Fruit fly (Drosophila melanogaster) whole organism, pupa: ENCODE measurements around the gene anchor.

Source experiments
- CG10348 ChIP-seq: fragments of 200-800 bp; sonication (Bioruptor generic); IDR thresholded peaks from 2 replicates; pipeline ENCODE4 v1.3.6; 2022; ENCODE audit warnings: missing biosample characterization, missing genetic modification characterization
- CG12605 ChIP-seq: fragments of 200-800 bp; sonication (Bioruptor generic); IDR thresholded peaks from 2 replicates; pipeline ENCODE4 v1.3.6; 2022; ENCODE audit warnings: missing biosample characterization, missing genetic modification characterization
- CG13204 ChIP-seq: fragments of 200-800 bp; sonication (Bioruptor generic); optimal IDR thresholded peaks from 2 replicates; lab custom pipeline; 2018; ENCODE audit warnings: missing biosample characterization, mild to moderate bottlenecking, missing genetic modification characterization, moderate library complexity
- CG14655 ChIP-seq: fragments of 200-800 bp; sonication (Bioruptor generic); optimal IDR thresholded peaks from 3 replicates; lab custom pipeline; 2017; ENCODE audit warnings: mild to moderate bottlenecking, missing biosample characterization, missing genetic modification reagents, missing genetic modification characterization
- CG15710 ChIP-seq: fragments of 200-800 bp; sonication (Bioruptor generic); optimal IDR thresholded peaks from 2 replicates; lab custom pipeline; 2018; ENCODE audit warnings: missing biosample characterization, mild to moderate bottlenecking, missing genetic modification characterization, moderate library complexity
- CG17806 ChIP-seq: fragments of 200-800 bp; sonication (Bioruptor generic); optimal IDR thresholded peaks from 2 replicates; lab custom pipeline; 2018; ENCODE audit warnings: missing biosample characterization, mild to moderate bottlenecking, missing genetic modification characterization, moderate library complexity
- CG32121 ChIP-seq: fragments of 200-800 bp; sonication (Bioruptor generic); IDR thresholded peaks from 2 replicates; pipeline ENCODE4 v1.3.6; 2022; ENCODE audit warnings: missing biosample characterization, missing genetic modification characterization
- CG34367 ChIP-seq: fragments of 200-800 bp; sonication (Bioruptor generic); optimal IDR thresholded peaks from 2 replicates; lab custom pipeline; 2018; ENCODE audit warnings: missing biosample characterization, mild to moderate bottlenecking, missing genetic modification characterization
- CG4496 ChIP-seq: fragments of 200-800 bp; sonication (Bioruptor generic); IDR thresholded peaks from 3 replicates; pipeline ENCODE4 v1.3.6; 2022; ENCODE audit warnings: missing biosample characterization, missing genetic modification characterization
- CG8159 ChIP-seq: fragments of 200-800 bp; sonication (Bioruptor generic); optimal IDR thresholded peaks from 3 replicates; lab custom pipeline; 2018; ENCODE audit warnings: missing biosample characterization, mild to moderate bottlenecking, missing genetic modification characterization, moderate library complexity
- CG8301 ChIP-seq: fragments of 200-800 bp; sonication (Bioruptor generic); optimal IDR thresholded peaks from 2 replicates; lab custom pipeline; 2018; ENCODE audit warnings: missing biosample characterization, mild to moderate bottlenecking, missing genetic modification characterization
- CG9948 ChIP-seq: fragments of 200-800 bp; sonication (Bioruptor generic); optimal IDR thresholded peaks from 2 replicates; lab custom pipeline; 2018; ENCODE audit warnings: missing biosample characterization, mild to moderate bottlenecking, missing genetic modification characterization, moderate library complexity
- D1 ChIP-seq: fragments of 200-800 bp; sonication (Bioruptor generic); optimal IDR thresholded peaks from 2 replicates; lab custom pipeline; 2018; ENCODE audit warnings: missing biosample characterization, mild to moderate bottlenecking, missing genetic modification characterization, moderate library complexity
- EcR ChIP-seq: fragments of 200-800 bp; sonication (Bioruptor generic); optimal IDR thresholded peaks from 3 replicates; lab custom pipeline; 2019; ENCODE audit warnings: missing biosample characterization, missing genetic modification characterization, mild to moderate bottlenecking, moderate library complexity, missing genetic modification reagents
- Ets98B ChIP-seq: fragments of 200-800 bp; sonication (Bioruptor generic); IDR thresholded peaks from 2 replicates; pipeline ENCODE4 v1.3.6; 2022; ENCODE audit warnings: missing biosample characterization, missing genetic modification characterization
- Pif1A ChIP-seq: fragments of 200-800 bp; sonication (Bioruptor generic); optimal IDR thresholded peaks from 3 replicates; lab custom pipeline; 2016; ENCODE audit warnings: missing biosample characterization, missing genetic modification characterization
- Pif1B ChIP-seq: fragments of 200-800 bp; sonication (Bioruptor generic); optimal IDR thresholded peaks from 3 replicates; lab custom pipeline; 2016; ENCODE audit warnings: missing biosample characterization, missing genetic modification characterization
- Snoo ChIP-seq: fragments of 200-800 bp; sonication (Bioruptor generic); optimal IDR thresholded peaks from 3 replicates; lab custom pipeline; 2017; ENCODE audit warnings: missing biosample characterization, mild to moderate bottlenecking, missing genetic modification characterization, inconsistent platforms
- fd96Ca ChIP-seq: fragments of 200-800 bp; sonication (Bioruptor generic); IDR thresholded peaks from 3 replicates; pipeline ENCODE4 v1.3.6; 2022; ENCODE audit warnings: missing biosample characterization, missing genetic modification characterization
- gl ChIP-seq: fragments of 200-800 bp; sonication (Bioruptor generic); optimal IDR thresholded peaks from 2 replicates; lab custom pipeline; 2018; ENCODE audit warnings: missing biosample characterization, mild to moderate bottlenecking, missing genetic modification characterization
- rn ChIP-seq: fragments of 200-800 bp; sonication (Bioruptor generic); IDR thresholded peaks from 2 replicates; pipeline ENCODE4 v1.3.6; 2022; ENCODE audit warnings: missing biosample characterization, missing genetic modification characterization

The anchor gene

DNA sequence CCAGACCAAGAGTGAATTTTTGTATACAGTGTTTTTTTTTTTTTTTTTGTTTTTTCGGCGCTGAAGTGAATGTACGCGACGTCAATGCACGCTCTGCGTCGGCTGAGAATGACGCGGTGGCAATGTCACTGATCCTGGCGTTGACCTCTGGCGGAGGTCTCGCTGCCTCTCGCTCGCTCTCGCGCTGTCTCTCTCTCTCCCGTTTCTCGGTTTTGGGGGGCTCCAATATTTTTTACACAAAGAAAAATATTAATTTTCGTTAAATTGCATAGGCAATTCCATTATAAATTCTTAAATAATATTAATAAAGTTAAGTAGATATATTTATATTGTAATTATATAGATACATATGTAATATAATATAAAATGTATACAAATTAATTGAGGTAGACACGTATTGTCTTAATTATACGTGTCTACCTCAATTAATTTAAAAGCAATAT is 8.3 kb upstream of the anchor start:
- TF ChIP-seq CG34367 (tag; lab: Kevin White, UChicago): no peak
- TF ChIP-seq D1 (tag; lab: Kevin White, UChicago): no peak
- no peak for TF ChIP-seq gl (tag; lab: Kevin White, UChicago)
- no peak for TF ChIP-seq Pif1B (GFP tag; lab: Kevin White, UChicago)
- no peak for TF ChIP-seq CG8301
- TF ChIP-seq Ets98B: no peak
- TF ChIP-seq CG13204 (GFP tag; lab: Kevin White, UChicago): no peak
- no peak for TF ChIP-seq rn
- peak; percentile 26 for TF ChIP-seq EcR (GFP tag; lab: Kevin White, UChicago)
- TF ChIP-seq CG8159 (tag; lab: Kevin White, UChicago): no peak
- TF ChIP-seq CG4496 (GFP tag; lab: Robert Waterston, UW): no peak
- no peak for TF ChIP-seq CG9948 (tag; lab: Kevin White, UChicago)
- TF ChIP-seq CG12605 (GFP tag; lab: Robert Waterston, UW): no peak
- TF ChIP-seq CG32121 (GFP tag; lab: Robert Waterston, UW): no peak
- TF ChIP-seq CG14655: no peak
- TF ChIP-seq CG15710: no peak
- TF ChIP-seq CG17806 (tag; lab: Kevin White, UChicago): no peak
- TF ChIP-seq Snoo (tag; lab: Kevin White, UChicago): peak; percentile 18

DNA sequence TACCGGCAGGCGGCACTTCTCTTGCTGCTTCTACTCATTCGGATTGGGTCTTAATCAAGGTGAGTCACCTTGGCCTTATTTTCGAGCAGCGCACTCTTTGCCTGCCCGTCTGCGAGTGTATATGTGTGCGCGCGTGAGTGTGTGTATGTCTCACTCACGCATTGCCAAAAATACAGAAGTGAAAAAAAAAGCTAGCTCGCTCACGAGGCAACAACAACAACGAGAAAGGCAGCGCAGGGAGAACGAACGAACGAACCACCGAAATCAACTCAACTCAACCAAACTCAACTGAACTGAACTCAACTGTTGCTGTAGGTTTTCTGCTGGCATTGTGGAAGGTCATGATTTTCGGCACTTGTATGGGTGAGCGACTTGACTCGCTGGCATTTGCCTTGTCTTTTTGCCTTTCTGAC is 7.6 kb upstream of the anchor start:
- TF ChIP-seq CG8301: no peak
- no peak for TF ChIP-seq CG32121 (GFP tag; lab: Robert Waterston, UW)
- 0 out of 3 replicates have a peak, but pooled peaks have one; percentile 36 for TF ChIP-seq fd96Ca (GFP tag; lab: Robert Waterston, UW)
- no peak for TF ChIP-seq CG12605 (GFP tag; lab: Robert Waterston, UW)
- TF ChIP-seq CG9948 (tag; lab: Kevin White, UChicago): no peak
- no peak for TF ChIP-seq Pif1B (GFP tag; lab: Kevin White, UChicago)
- TF ChIP-seq CG4496 (GFP tag; lab: Robert Waterston, UW): no peak
- no peak for TF ChIP-seq CG34367 (tag; lab: Kevin White, UChicago)
- TF ChIP-seq Ets98B: no peak
- no peak for TF ChIP-seq CG8159 (tag; lab: Kevin White, UChicago)
- TF ChIP-seq Pif1A: no peak
- peak; percentile 32 for TF ChIP-seq EcR (GFP tag; lab: Kevin White, UChicago)

DNA sequence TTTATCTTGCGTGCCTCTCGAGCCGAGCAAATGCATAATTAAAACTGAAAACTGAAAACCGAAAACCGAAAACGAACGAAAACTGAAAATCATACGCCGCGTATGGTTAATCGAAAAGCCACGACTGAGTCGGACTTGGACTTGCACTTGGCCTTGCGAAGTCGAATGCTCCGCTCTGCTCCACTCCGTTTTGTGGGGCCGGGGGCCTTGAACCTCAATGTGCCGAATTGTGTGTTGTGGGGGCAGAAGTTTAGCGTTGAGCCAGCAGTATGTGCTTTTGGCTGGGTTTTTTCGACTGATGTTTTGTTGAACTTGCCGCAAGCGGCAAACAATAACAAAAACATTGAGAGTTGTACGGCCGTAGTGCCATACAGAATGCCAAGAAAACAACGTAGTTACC is 6.3 kb upstream of the anchor start:
- TF ChIP-seq Pif1B (GFP tag; lab: Kevin White, UChicago) (no peak), CG17806 (tag; lab: Kevin White, UChicago) (no peak), CG13204 (GFP tag; lab: Kevin White, UChicago) (no peak), CG14655 (no peak), Ets98B (no peak), Pif1A (no peak), CG10348 (GFP tag; lab: Robert Waterston, UW) (no peak), CG8159 (tag; lab: Kevin White, UChicago) (no peak), D1 (tag; lab: Kevin White, UChicago) (no peak), CG34367 (tag; lab: Kevin White, UChicago) (no peak), Snoo (tag; lab: Kevin White, UChicago) (no peak), gl (tag; lab: Kevin White, UChicago) (no peak), CG15710 (no peak), CG4496 (GFP tag; lab: Robert Waterston, UW) (no peak)

DNA sequence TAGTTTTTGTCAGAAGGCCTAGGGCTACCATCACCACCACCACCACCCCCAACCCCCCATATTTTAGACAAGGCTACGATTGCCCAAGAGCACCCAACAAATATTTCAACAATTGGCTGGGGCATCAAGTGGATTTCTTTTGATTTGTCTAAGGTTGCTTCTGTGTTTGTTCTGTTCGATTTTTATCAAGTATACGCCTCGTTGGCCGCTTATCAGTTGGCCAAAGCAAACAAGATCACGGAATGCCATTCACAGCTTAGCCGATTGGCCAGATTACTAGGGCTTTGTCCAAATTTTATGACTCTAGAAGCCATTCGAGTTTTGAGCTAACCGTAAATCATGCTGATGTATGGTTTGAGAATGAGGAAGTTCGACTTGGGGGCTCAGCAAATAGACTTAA is 5.8 kb upstream of the anchor start:
- TF ChIP-seq CG10348 (GFP tag; lab: Robert Waterston, UW) (no peak), CG34367 (tag; lab: Kevin White, UChicago) (no peak), gl (tag; lab: Kevin White, UChicago) (no peak), CG13204 (GFP tag; lab: Kevin White, UChicago) (no peak), Snoo (tag; lab: Kevin White, UChicago) (no peak), Pif1A (no peak), CG4496 (GFP tag; lab: Robert Waterston, UW) (no peak), EcR (GFP tag; lab: Kevin White, UChicago) (no peak), CG9948 (tag; lab: Kevin White, UChicago) (no peak), CG12605 (GFP tag; lab: Robert Waterston, UW) (no peak), Ets98B (no peak), CG8301 (no peak), fd96Ca (GFP tag; lab: Robert Waterston, UW) (no peak), CG14655 (no peak), rn (no peak), CG17806 (tag; lab: Kevin White, UChicago) (no peak), CG8159 (tag; lab: Kevin White, UChicago) (no peak)

DNA sequence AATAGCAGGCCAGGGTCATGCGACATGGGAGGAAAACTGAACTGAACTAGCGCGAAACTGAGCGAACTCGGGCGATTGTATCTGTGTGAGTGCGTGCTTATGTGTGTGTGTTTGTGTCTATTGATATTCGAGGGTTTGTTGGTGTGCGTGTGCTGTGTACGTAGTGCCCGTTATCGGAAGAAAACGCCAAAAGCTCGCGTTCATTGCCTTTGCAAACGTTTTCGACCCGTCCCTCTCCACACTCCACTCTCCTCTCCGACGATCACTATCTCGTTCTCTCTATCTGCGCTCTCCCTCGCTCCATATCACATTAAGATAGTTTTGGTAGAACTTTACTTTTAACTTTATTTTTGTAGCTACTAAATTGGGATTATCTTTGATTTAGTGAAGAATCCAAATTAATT is 4.7 kb upstream of the anchor start:
- no peak for TF ChIP-seq CG17806 (tag; lab: Kevin White, UChicago)
- no peak for TF ChIP-seq CG34367 (tag; lab: Kevin White, UChicago)
- TF ChIP-seq CG4496 (GFP tag; lab: Robert Waterston, UW): no peak
- no peak for TF ChIP-seq CG9948 (tag; lab: Kevin White, UChicago)
- no peak for TF ChIP-seq CG15710
- no peak for TF ChIP-seq CG13204 (GFP tag; lab: Kevin White, UChicago)
- TF ChIP-seq EcR (GFP tag; lab: Kevin White, UChicago): no peak
- TF ChIP-seq Pif1B (GFP tag; lab: Kevin White, UChicago): no peak
- TF ChIP-seq gl (tag; lab: Kevin White, UChicago): no peak
- no peak for TF ChIP-seq CG12605 (GFP tag; lab: Robert Waterston, UW)
- no peak for TF ChIP-seq CG32121 (GFP tag; lab: Robert Waterston, UW)
- no peak for TF ChIP-seq CG8301
- TF ChIP-seq CG8159 (tag; lab: Kevin White, UChicago): no peak

DNA sequence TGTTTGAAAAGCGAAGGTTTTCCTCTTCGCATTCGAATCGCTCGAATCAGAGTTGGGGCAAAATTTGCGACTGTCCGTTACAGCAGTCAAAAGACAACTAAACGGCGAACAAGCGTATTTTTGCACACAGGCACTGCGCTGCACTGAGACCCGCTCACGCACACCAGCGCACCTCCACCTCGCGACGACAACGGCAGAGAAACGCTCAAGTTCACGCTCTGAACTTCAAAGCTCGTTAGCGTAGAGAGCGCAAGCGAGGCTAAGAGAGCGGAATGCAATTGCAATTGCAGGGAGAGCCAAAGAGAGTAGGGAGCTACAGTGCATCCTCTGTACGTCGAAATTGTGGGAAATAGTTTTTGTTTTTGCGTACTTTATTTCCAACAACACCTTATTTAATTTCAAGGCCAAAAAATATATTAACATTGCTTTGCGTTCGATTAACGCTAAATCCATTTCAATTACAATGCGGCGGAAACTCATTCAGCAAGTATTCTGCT is 2.4 kb upstream of the anchor start, which contains the start of gene Eip74EF:
TSS of gene Eip74EF (minus strand) at position 117 of the 497 bp plus-strand sequence.
- peak; percentile 28 for TF ChIP-seq CG34367 (tag; lab: Kevin White, UChicago)
- peak; percentile 78 for TF ChIP-seq CG32121 (GFP tag; lab: Robert Waterston, UW)
- no peak; the same call in 2 of the 3 replicates for TF ChIP-seq fd96Ca (GFP tag; lab: Robert Waterston, UW)
- TF ChIP-seq Ets98B: peak; percentile 85; the same call in 1 of the 2 replicates
- TF ChIP-seq CG15710: peak; percentile 53
- TF ChIP-seq D1 (tag; lab: Kevin White, UChicago): peak; percentile 59
- peak; percentile 61 for TF ChIP-seq Snoo (tag; lab: Kevin White, UChicago)
- TF ChIP-seq CG8301: peak; percentile 69
- TF ChIP-seq CG4496 (GFP tag; lab: Robert Waterston, UW): peak; percentile 88
- peak; percentile 36 for TF ChIP-seq CG9948 (tag; lab: Kevin White, UChicago)
- TF ChIP-seq CG10348 (GFP tag; lab: Robert Waterston, UW): no peak
- TF ChIP-seq EcR (GFP tag; lab: Kevin White, UChicago): peak; percentile 87
- peak; percentile 42 for TF ChIP-seq gl (tag; lab: Kevin White, UChicago)
- TF ChIP-seq CG8159 (tag; lab: Kevin White, UChicago): peak; percentile 33
- TF ChIP-seq rn: peak; percentile 58
- TF ChIP-seq Pif1B (GFP tag; lab: Kevin White, UChicago): peak; percentile 72
- peak; percentile 54 for TF ChIP-seq Pif1A
- TF ChIP-seq CG14655: peak; percentile 60
- TF ChIP-seq CG12605 (GFP tag; lab: Robert Waterston, UW): peak; percentile 85
- peak; percentile 46 for TF ChIP-seq CG17806 (tag; lab: Kevin White, UChicago)
- peak; percentile 87 for TF ChIP-seq CG13204 (GFP tag; lab: Kevin White, UChicago)
